Worm (Caenorhabditis elegans) whole organism, L4/young adult: ENCODE data around the gene F35C11.6.

Source experiments
- W03F9.2 ChIP-seq: fragments of 150-350 bp; optimal IDR thresholded peaks from 2 replicates; lab custom pipeline; 2014; ENCODE audit warnings: missing biosample characterization, missing genetic modification characterization
- dao-5 ChIP-seq: sonication (generic microtip); optimal IDR thresholded peaks from 2 replicates; lab custom pipeline; 2016; ENCODE audit warnings: missing genotype, missing genetic modification characterization, moderate library complexity, missing compliant biosample characterization
- him-1 ChIP-seq: sonication (generic microtip); optimal IDR thresholded peaks from 2 replicates; lab custom pipeline; 2016; ENCODE audit warnings: missing genotype, missing genetic modification reagents, missing genetic modification characterization, missing compliant biosample characterization

DNA sequence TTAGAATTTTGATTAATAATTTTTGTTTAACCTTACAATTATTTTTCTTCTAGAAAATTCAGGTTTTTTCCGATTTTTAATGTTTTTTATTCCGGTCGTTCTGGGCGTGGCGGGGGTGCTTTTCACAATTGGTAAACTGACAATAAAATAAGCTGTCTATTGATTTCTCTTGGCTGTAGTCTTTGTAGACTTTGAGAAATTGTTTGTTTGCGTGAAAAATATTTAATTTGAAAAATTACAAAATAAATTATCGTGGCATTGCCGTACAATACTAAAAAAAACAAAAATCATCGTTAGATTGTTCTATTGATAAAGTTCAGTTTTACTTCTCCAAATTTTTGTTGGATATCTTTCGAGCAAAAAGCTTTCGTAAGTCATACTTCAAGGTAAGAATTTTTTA is 12.5 kb downstream of the F35C11.6 start, which contains the start of gene F35C11.3:
- no peak for TF ChIP-seq him-1 (tag; lab: Kevin White, UChicago)
- TF ChIP-seq dao-5 (tag; lab: Kevin White, UChicago), result no peak
- no peak for TF ChIP-seq W03F9.2 (tag; lab: Kevin White, UChicago)
